Worm (Caenorhabditis elegans): Measurements from ENCODE around the gene ets-6.

ce11 chrV:7626550-7626949, 46.2 kb upstream of the ets-6 start, which contains the start of gene F07C4.6:
- TF ChIP-seq zag-1 (tag; optimal IDR thresholded peaks at IDR 0.05) (no peak), nhr-11 (tag; optimal IDR thresholded peaks at IDR 0.05) (no peak), ama-1 (optimal IDR thresholded peaks at IDR 0.05) (no peak), elt-1 (tag; optimal IDR thresholded peaks at IDR 0.05) (no peak), unc-62 (GFP tag; optimal IDR thresholded peaks at IDR 0.05) (no peak), ZK546.5 (tag; optimal IDR thresholded peaks at IDR 0.05) (no peak), skn-1 (tag; optimal IDR thresholded peaks at IDR 0.05) (no peak), nhr-23 (tag; optimal IDR thresholded peaks at IDR 0.05) (no peak), fkh-10 (GFP tag; optimal IDR thresholded peaks at IDR 0.05) (no peak)

All from whole organism, L3 larva.